Worm (Caenorhabditis elegans) whole organism, L4 larva: ENCODE data around the gene R10E12.2.

Experiments
- ZK337.2 ChIP-seq: fragments of 200-800 bp; sonication (Bioruptor generic); IDR thresholded peaks from 2 replicates; pipeline ENCODE4 v1.3.6; 2022; ENCODE audit warnings: missing genetic modification reagents, missing genetic modification characterization, missing compliant biosample characterization
- aly-2 ChIP-seq: sonication (generic microtip); optimal IDR thresholded peaks from 2 replicates; lab custom pipeline; 2018; ENCODE audit warnings: missing biosample characterization, missing genetic modification characterization
- arid-1 ChIP-seq: fragments of 200-800 bp; sonication (Bioruptor generic); conservative IDR thresholded peaks from 2 replicates; pipeline ENCODE4 v1.3.6; 2022; ENCODE audit warnings: missing genetic modification reagents, missing genetic modification characterization, missing compliant biosample characterization
- daf-16 ChIP-seq, 3 experiments: sonication (generic microtip); optimal IDR thresholded peaks; 2 replicates each; lab custom pipeline; 2016 to 2017; ENCODE audit warnings: missing genetic modification characterization in 3 of 3, missing genetic modification reagents in 3 of 3, mild to moderate bottlenecking in 2 of 3, missing compliant biosample characterization in 2 of 3, missing biosample characterization in 1 of 3, moderate library complexity in 1 of 3
- daf-19 ChIP-seq: fragments of 200-800 bp; sonication (Bioruptor generic); conservative IDR thresholded peaks from 2 replicates; pipeline ENCODE4 v1.3.6; 2022; ENCODE audit warnings: missing genetic modification characterization, missing compliant biosample characterization
- dmd-6 ChIP-seq: fragments of 200-800 bp; sonication (Bioruptor generic); IDR thresholded peaks from 2 replicates; pipeline ENCODE4 v1.3.6; 2022; ENCODE audit warnings: missing genetic modification reagents, missing genetic modification characterization, missing compliant biosample characterization
- dmd-8 ChIP-seq: fragments of 200-800 bp; sonication (Bioruptor generic); IDR thresholded peaks from 2 replicates; pipeline ENCODE4 v1.3.6; 2022; ENCODE audit warnings: missing genetic modification characterization, missing compliant biosample characterization
- dmd-9 ChIP-seq: fragments of 200-800 bp; sonication (Bioruptor generic); IDR thresholded peaks from 2 replicates; pipeline ENCODE4 v1.3.6; 2022; ENCODE audit warnings: missing genetic modification reagents, missing genetic modification characterization, missing compliant biosample characterization
- dve-1 ChIP-seq: sonication (generic microtip); optimal IDR thresholded peaks from 2 replicates; lab custom pipeline; 2017; ENCODE audit warnings: antibody characterized with exemption, mild to moderate bottlenecking, missing genetic modification characterization, missing compliant biosample characterization; ENCODE audit not compliant: insufficient read depth
- fkh-10 ChIP-seq: fragments of 150-350 bp; optimal IDR thresholded peaks from 2 replicates; lab custom pipeline; 2014; ENCODE audit warnings: missing biosample characterization, missing genetic modification reagents, missing genetic modification characterization
- fos-1 ChIP-seq: fragments of 150-350 bp; optimal IDR thresholded peaks from 2 replicates; lab custom pipeline; 2014; ENCODE audit warnings: missing biosample characterization, missing genetic modification characterization
- hif-1 ChIP-seq, 2 experiments: sonication (generic microtip); optimal IDR thresholded peaks; 2 replicates each; lab custom pipeline; 2016 to 2017; ENCODE audit warnings: missing compliant biosample characterization in 2 of 2, missing genetic modification characterization in 2 of 2, missing genetic modification reagents in 2 of 2, missing genotype in 2 of 2, mild to moderate bottlenecking in 1 of 2
- hlh-11 ChIP-seq: fragments of 200-800 bp; sonication (Bioruptor generic); optimal IDR thresholded peaks from 2 replicates; lab custom pipeline; 2018; ENCODE audit warnings: mild to moderate bottlenecking, missing genetic modification characterization, missing compliant biosample characterization
- hlh-30 ChIP-seq: sonication (generic microtip); optimal IDR thresholded peaks from 2 replicates; lab custom pipeline; 2017; ENCODE audit warnings: antibody characterized with exemption, mild to moderate bottlenecking, missing genetic modification characterization, missing compliant biosample characterization; ENCODE audit not compliant: insufficient read depth
- jun-1 ChIP-seq: fragments of 150-350 bp; optimal IDR thresholded peaks from 2 replicates; lab custom pipeline; 2014; ENCODE audit warnings: missing biosample characterization, missing genetic modification reagents, missing genetic modification characterization
- lim-7 ChIP-seq: fragments of 200-800 bp; sonication (Bioruptor generic); IDR thresholded peaks from 2 replicates; pipeline ENCODE4 v1.3.6; 2022; ENCODE audit warnings: missing genetic modification characterization, missing compliant biosample characterization
- lin-38 ChIP-seq: fragments of 200-800 bp; sonication (Bioruptor generic); IDR thresholded peaks from 2 replicates; pipeline ENCODE4 v1.3.6; 2022; ENCODE audit warnings: missing genetic modification reagents, missing genetic modification characterization, missing compliant biosample characterization
- lin-39 ChIP-seq: fragments of 150-350 bp; optimal IDR thresholded peaks from 2 replicates; lab custom pipeline; 2014; ENCODE audit warnings: missing biosample characterization, missing genetic modification reagents, missing genetic modification characterization
- lir-3 ChIP-seq: sonication (generic microtip); optimal IDR thresholded peaks from 2 replicates; lab custom pipeline; 2016; ENCODE audit warnings: mild to moderate bottlenecking, missing genetic modification characterization, missing compliant biosample characterization
- lsy-2 ChIP-seq, 2 experiments: fragments of 150-350 bp in 1 of 2; sonication (generic microtip) in 1 of 2; optimal IDR thresholded peaks; 2 replicates each; lab custom pipeline; 2014 to 2017; ENCODE audit warnings: missing biosample characterization in 2 of 2, missing genetic modification characterization in 2 of 2
- madf-9 ChIP-seq: fragments of 200-800 bp; sonication (Bioruptor generic); conservative IDR thresholded peaks from 2 replicates; pipeline ENCODE4 v1.3.6; 2022; ENCODE audit warnings: missing genetic modification reagents, missing genetic modification characterization, missing compliant biosample characterization
- mdt-29 ChIP-seq: fragments of 200-800 bp; sonication (Bioruptor generic); IDR thresholded peaks from 2 replicates; pipeline ENCODE4 v1.3.6; 2022; ENCODE audit warnings: missing genetic modification reagents, missing genetic modification characterization, missing compliant biosample characterization
- mes-2 ChIP-seq: sonication (generic microtip); optimal IDR thresholded peaks from 2 replicates; lab custom pipeline; 2016; ENCODE audit warnings: missing genotype, mild to moderate bottlenecking, missing genetic modification characterization, missing compliant biosample characterization; ENCODE audit not compliant: poor library complexity, severe bottlenecking
- mxl-3 ChIP-seq: fragments of 200-800 bp; sonication (Bioruptor generic); optimal IDR thresholded peaks from 2 replicates; lab custom pipeline; 2018; ENCODE audit warnings: mild to moderate bottlenecking, missing genetic modification characterization, missing compliant biosample characterization
- nhr-10 ChIP-seq: fragments of 150-350 bp; optimal IDR thresholded peaks from 2 replicates; lab custom pipeline; 2014; ENCODE audit warnings: missing biosample characterization, missing genetic modification characterization
- nhr-111 ChIP-seq: fragments of 200-800 bp; sonication (Bioruptor generic); optimal IDR thresholded peaks from 2 replicates; lab custom pipeline; 2018; ENCODE audit warnings: mild to moderate bottlenecking, missing genetic modification characterization, missing compliant biosample characterization
- nhr-28 ChIP-seq: fragments of 150-350 bp; optimal IDR thresholded peaks from 2 replicates; lab custom pipeline; 2014; ENCODE audit warnings: missing biosample characterization, missing genetic modification characterization
- nhr-48 ChIP-seq: sonication (generic microtip); optimal IDR thresholded peaks from 2 replicates; lab custom pipeline; 2016; ENCODE audit warnings: mild to moderate bottlenecking, missing genetic modification characterization, missing compliant biosample characterization
- nhr-6 ChIP-seq: fragments of 150-350 bp; optimal IDR thresholded peaks from 2 replicates; lab custom pipeline; 2014; ENCODE audit warnings: missing biosample characterization, missing genetic modification characterization
- pha-4 ChIP-seq, 2 experiments: fragments of 150-350 bp in 1 of 2; fragments of 200-800 bp in 1 of 2; sonication (Bioruptor generic) in 1 of 2; IDR thresholded peaks in 1 of 2; optimal IDR thresholded peaks in 1 of 2; 2 replicates each; pipeline versions ENCODE4 v1.3.6 to Lab custom; 2014 to 2022; ENCODE audit warnings: missing genetic modification characterization in 2 of 2, missing genetic modification reagents in 2 of 2, missing biosample characterization in 1 of 2, missing compliant biosample characterization in 1 of 2
- pqm-1 ChIP-seq: sonication (generic microtip); optimal IDR thresholded peaks from 2 replicates; lab custom pipeline; 2017; ENCODE audit warnings: missing biosample characterization, missing genetic modification characterization
- rbr-2 ChIP-seq: sonication (generic microtip); optimal IDR thresholded peaks from 2 replicates; lab custom pipeline; 2016; ENCODE audit warnings: missing genotype, missing genetic modification characterization, missing compliant biosample characterization
- sdz-12 ChIP-seq: fragments of 200-800 bp; sonication (Bioruptor generic); optimal IDR thresholded peaks from 2 replicates; lab custom pipeline; 2018; ENCODE audit warnings: mild to moderate bottlenecking, missing genetic modification characterization, missing compliant biosample characterization
- set-16 ChIP-seq: fragments of 200-800 bp; sonication (Bioruptor generic); IDR thresholded peaks from 2 replicates; pipeline ENCODE4 v1.3.6; 2022; ENCODE audit warnings: missing genetic modification reagents, missing genetic modification characterization, missing compliant biosample characterization
- skn-1 ChIP-seq: fragments of 150-350 bp; optimal IDR thresholded peaks from 2 replicates; lab custom pipeline; 2014; ENCODE audit warnings: missing biosample characterization, missing genetic modification characterization
- tra-1 ChIP-seq: fragments of 200-800 bp; sonication (Bioruptor generic); IDR thresholded peaks from 2 replicates; pipeline ENCODE4 v1.3.6; 2022; ENCODE audit warnings: missing genetic modification reagents, missing genetic modification characterization, missing compliant biosample characterization
- unc-62 ChIP-seq, 3 experiments: fragments of 150-350 bp in 1 of 3; sonication (generic microtip); optimal IDR thresholded peaks in 2 of 3; peaks in 1 of 3; 1 replicate in 1 of 3; 2 replicates in 2 of 3; lab custom pipeline; 2014 to 2017; ENCODE audit warnings: missing biosample characterization in 3 of 3, missing genetic modification characterization in 3 of 3, missing genetic modification reagents in 3 of 3, missing genotype in 1 of 3
- zfp-2 ChIP-seq: sonication (generic microtip); optimal IDR thresholded peaks from 2 replicates; lab custom pipeline; 2016; ENCODE audit warnings: mild to moderate bottlenecking, missing genetic modification characterization, missing compliant biosample characterization
- zfp-3 ChIP-seq: fragments of 200-800 bp; sonication (Bioruptor generic); conservative IDR thresholded peaks from 2 replicates; pipeline ENCODE4 v1.3.6; 2022; ENCODE audit warnings: missing genetic modification reagents, missing genetic modification characterization, missing compliant biosample characterization
- zip-11 ChIP-seq: fragments of 200-800 bp; sonication (Bioruptor generic); IDR thresholded peaks from 2 replicates; pipeline ENCODE4 v1.3.6; 2022; ENCODE audit warnings: missing genetic modification characterization, missing compliant biosample characterization
- zip-2 ChIP-seq: fragments of 150-350 bp; optimal IDR thresholded peaks from 2 replicates; lab custom pipeline; 2014; ENCODE audit warnings: missing biosample characterization, missing genetic modification characterization

Gene R10E12.2

ce11 chrIII:9956665-9957401, 16.8 kb downstream of the R10E12.2 start, which contains the start of gene alx-1:
alx-1 (plus strand) TSS chrIII:9957351.
- TF ChIP-seq nhr-28 (peak; percentile 14), skn-1 (no peak), lir-3 (no peak), pqm-1 (peak; percentile 62), hlh-30 (tag; lab: Kevin White, UChicago) (peak; percentile 53), set-16 (GFP tag; lab: Robert Waterston, UW) (no peak), daf-16 (GFP tag; optimal IDR thresholded peaks at IDR 0.05; lab: Kevin White, UChicago) (no peak), daf-16 (tag; optimal IDR thresholded peaks at IDR 0.05; lab: Kevin White, UChicago) (peak; percentile 49), zfp-3 (no peak), mes-2 (peak; percentile 49), aly-2 (tag; lab: Kevin White, UChicago) (no peak), dve-1 (tag; lab: Kevin White, UChicago) (peak; percentile 31), tra-1 (GFP tag; lab: Robert Waterston, UW) (no peak), nhr-48 (tag; lab: Kevin White, UChicago) (no peak), mxl-3 (GFP tag; lab: Kevin White, UChicago) (peak; percentile 58), unc-62 (GFP tag; optimal IDR thresholded peaks at IDR 0.05 in 1 of 2; lab: Kevin White, UChicago) (peak in 1 of 2 experiments; percentile 63), unc-62 (tag; optimal IDR thresholded peaks at IDR 0.05; lab: Kevin White, UChicago) (no peak), jun-1 (tag; lab: Kevin White, UChicago) (peak; percentile 19), dmd-6 (GFP tag; lab: Robert Waterston, UW) (peak; percentile 45; the same call in 1 of the 2 replicates), hlh-11 (tag; lab: Kevin White, UChicago) (peak; percentile 23), sdz-12 (GFP tag; lab: Kevin White, UChicago) (no peak), nhr-6 (peak; percentile 35)

- TF ChIP-seq lsy-2 (tag; optimal IDR thresholded peaks at IDR 0.05; lab: Kevin White, UChicago) (peak in 1 of 2 experiments; percentile 53), dmd-9 (GFP tag; lab: Robert Waterston, UW) (no peak), daf-19 (GFP tag; lab: Robert Waterston, UW) (no peak), nhr-111 (GFP tag; lab: Kevin White, UChicago) (no peak), dmd-8 (no peak), mes-2 (peak; percentile 17), hlh-11 (tag; lab: Kevin White, UChicago) (no peak), lin-38 (GFP tag; lab: Robert Waterston, UW) (peak; percentile 44), nhr-28 (peak; percentile 18), daf-16 (GFP tag; optimal IDR thresholded peaks at IDR 0.05; lab: Kevin White, UChicago) (no peak), daf-16 (tag; optimal IDR thresholded peaks at IDR 0.05; lab: Kevin White, UChicago) (peak; percentile 19)
These were observed 17.5 kb downstream of the R10E12.2 start, which contains the start of gene mog-1 for ce11 chrIII:9956123-9956522. mog-1 (minus strand) TSS chrIII:9956215.

ce11 chrIII:9951864-9952263, 21.8 kb downstream of the R10E12.2 start, which contains the start of gene K03H1.11:
K03H1.11 (minus strand) TSS chrIII:9951964.
- no peak for TF ChIP-seq rbr-2 (tag; lab: Kevin White, UChicago)
- TF ChIP-seq unc-62 (GFP tag; optimal IDR thresholded peaks at IDR 0.05 in 1 of 2; lab: Kevin White, UChicago), result peak in 1 of 2 experiments; percentile 31
- no peak for TF ChIP-seq unc-62 (tag; optimal IDR thresholded peaks at IDR 0.05; lab: Kevin White, UChicago)
- no peak for TF ChIP-seq arid-1 (GFP tag; lab: Robert Waterston, UW)

ce11 chrIII:9950244-9950643, 23.4 kb downstream of the R10E12.2 start, which contains the start of gene K03H1.13:
K03H1.13 (minus strand) TSS chrIII:9950344.
- TF ChIP-seq nhr-111 (GFP tag; lab: Kevin White, UChicago), result no peak
- TF ChIP-seq zfp-2, result no peak
- TF ChIP-seq fkh-10 (GFP tag; lab: Kevin White, UChicago), result no peak
- no peak for TF ChIP-seq lim-7 (GFP tag; lab: Robert Waterston, UW)
- no peak for TF ChIP-seq zip-2 (tag; lab: Kevin White, UChicago)
- no peak for TF ChIP-seq zip-11 (GFP tag; lab: Robert Waterston, UW)
- TF ChIP-seq unc-62 (GFP tag; optimal IDR thresholded peaks at IDR 0.05 in 1 of 2; lab: Kevin White, UChicago), result no peak
- TF ChIP-seq unc-62 (tag; optimal IDR thresholded peaks at IDR 0.05; lab: Kevin White, UChicago), result no peak
- no peak for TF ChIP-seq rbr-2 (tag; lab: Kevin White, UChicago)
- no peak for TF ChIP-seq lin-38 (GFP tag; lab: Robert Waterston, UW)
- TF ChIP-seq ZK337.2 (GFP tag; lab: Robert Waterston, UW), result no peak
- TF ChIP-seq nhr-10, result no peak
- TF ChIP-seq madf-9 (GFP tag; lab: Robert Waterston, UW), result no peak
- no peak for TF ChIP-seq lir-3
- TF ChIP-seq fos-1 (tag; lab: Kevin White, UChicago), result no peak
- no peak for TF ChIP-seq hif-1 (tag; optimal IDR thresholded peaks at IDR 0.05; lab: Kevin White, UChicago)
- TF ChIP-seq pha-4 (GFP tag; IDR thresholded peaks at IDR 0.05; lab: Robert Waterston, UW), result no peak
- no peak for TF ChIP-seq pha-4 (tag; optimal IDR thresholded peaks at IDR 0.05; lab: Kevin White, UChicago)
- TF ChIP-seq lin-39 (tag; lab: Kevin White, UChicago), result no peak
- TF ChIP-seq mdt-29 (GFP tag; lab: Robert Waterston, UW), result no peak
